Fruit fly (Drosophila melanogaster) whole organism, embryonic: Measurements from ENCODE around the gene CG33796.

Experiments
- CG10209 ChIP-seq: fragments of 200-800 bp; sonication (Bioruptor generic); optimal IDR thresholded peaks from 3 replicates; lab custom pipeline; 2017; ENCODE audit warnings: missing biosample characterization, mild to moderate bottlenecking, missing genetic modification characterization, missing genetic modification reagents
- CG10565 ChIP-seq: fragments of 200-800 bp; sonication (Bioruptor generic); optimal IDR thresholded peaks from 3 replicates; lab custom pipeline; 2016; ENCODE audit warnings: missing biosample characterization, mild to moderate bottlenecking, missing genetic modification characterization
- CG10959 ChIP-seq: fragments of 200-800 bp; sonication (Bioruptor generic); IDR thresholded peaks from 2 replicates; pipeline ENCODE4 v1.3.6; 2022; ENCODE audit warnings: missing biosample characterization, missing genetic modification characterization
- CG11456 ChIP-seq: fragments of 200-800 bp; sonication (Bioruptor generic); IDR thresholded peaks from 3 replicates; pipeline ENCODE4 v1.3.6; 2022; ENCODE audit warnings: missing biosample characterization, missing genetic modification characterization
- CG11696 ChIP-seq: fragments of 200-800 bp; sonication (Bioruptor generic); IDR thresholded peaks from 2 replicates; pipeline ENCODE4 v1.3.6; 2022; ENCODE audit warnings: missing biosample characterization, missing genetic modification characterization
- CG12659 ChIP-seq: fragments of 200-800 bp; sonication (Bioruptor generic); optimal IDR thresholded peaks from 3 replicates; lab custom pipeline; 2017; ENCODE audit warnings: mild to moderate bottlenecking, missing biosample characterization, missing genetic modification reagents, missing genetic modification characterization
- CG14667 ChIP-seq: fragments of 200-800 bp; sonication (Bioruptor generic); IDR thresholded peaks from 2 replicates; pipeline ENCODE4 v1.3.6; 2022; ENCODE audit warnings: missing biosample characterization, missing genetic modification characterization
- CG15696 ChIP-seq: fragments of 200-800 bp; sonication (Bioruptor generic); optimal IDR thresholded peaks from 2 replicates; lab custom pipeline; 2019; ENCODE audit warnings: missing biosample characterization, mild to moderate bottlenecking, missing genetic modification characterization, moderate library complexity
- CG17361 ChIP-seq: fragments of 200-800 bp; sonication (Bioruptor generic); IDR thresholded peaks from 3 replicates; pipeline ENCODE4 v1.3.6; 2022; ENCODE audit warnings: missing biosample characterization, missing genetic modification characterization
- CG2889 ChIP-seq: fragments of 200-800 bp; sonication (Bioruptor generic); IDR thresholded peaks from 3 replicates; pipeline ENCODE4 v1.3.6; 2022; ENCODE audit warnings: missing biosample characterization, missing genetic modification characterization
- CG30020 ChIP-seq: fragments of 200-800 bp; optimal IDR thresholded peaks from 2 replicates; lab custom pipeline; 2019; ENCODE audit warnings: missing biosample characterization, mild to moderate bottlenecking, missing genetic modification characterization, moderate library complexity
- CG32767 ChIP-seq: fragments of 200-800 bp; sonication (Bioruptor generic); IDR thresholded peaks from 2 replicates; pipeline ENCODE4 v1.3.6; 2022; ENCODE audit warnings: missing biosample characterization, missing genetic modification characterization
- CG3281 ChIP-seq: fragments of 200-800 bp; sonication (Bioruptor generic); optimal IDR thresholded peaks from 3 replicates; lab custom pipeline; 2017; ENCODE audit warnings: missing biosample characterization, mild to moderate bottlenecking, missing genetic modification characterization
- CG5180 ChIP-seq: fragments of 200-800 bp; sonication (Bioruptor generic); optimal IDR thresholded peaks from 3 replicates; lab custom pipeline; 2017; ENCODE audit warnings: missing biosample characterization, missing genetic modification characterization, mild to moderate bottlenecking, moderate library complexity, missing genetic modification reagents
- CG7963 ChIP-seq: fragments of 200-800 bp; sonication (Bioruptor generic); IDR thresholded peaks from 3 replicates; pipeline ENCODE4 v1.3.6; 2022; ENCODE audit warnings: missing biosample characterization, missing genetic modification characterization; ENCODE audit not compliant: partially characterized antibody
- CG8281 ChIP-seq: fragments of 200-800 bp; sonication (Bioruptor generic); optimal IDR thresholded peaks from 2 replicates; lab custom pipeline; 2018; ENCODE audit warnings: missing biosample characterization, mild to moderate bottlenecking, missing genetic modification characterization, moderate library complexity
- CG8290 ChIP-seq, 3 experiments: fragments of 200-800 bp; sonication (Bioruptor generic); optimal IDR thresholded peaks; 2 replicates each; lab custom pipeline; 2016 to 2019; ENCODE audit warnings: missing biosample characterization in 3 of 3, missing genetic modification characterization in 3 of 3, mild to moderate bottlenecking in 2 of 3, moderate library complexity in 1 of 3
- CG8765 ChIP-seq: fragments of 200-800 bp; sonication (Bioruptor generic); IDR thresholded peaks from 2 replicates; pipeline ENCODE4 v1.3.6; 2022; ENCODE audit warnings: missing biosample characterization, missing genetic modification characterization
- CG9215 ChIP-seq: fragments of 200-800 bp; sonication (Bioruptor generic); IDR thresholded peaks from 2 replicates; pipeline ENCODE4 v1.3.6; 2022; ENCODE audit warnings: missing biosample characterization, missing genetic modification characterization
- CrebB ChIP-seq: fragments of 200-800 bp; sonication (Bioruptor generic); optimal IDR thresholded peaks from 3 replicates; lab custom pipeline; 2018; ENCODE audit warnings: missing biosample characterization, mild to moderate bottlenecking, missing genetic modification characterization
- Gsc ChIP-seq: fragments of 200-800 bp; sonication (Bioruptor generic); IDR thresholded peaks from 2 replicates; pipeline ENCODE4 v1.3.6; 2022; ENCODE audit warnings: missing biosample characterization, missing genetic modification characterization
- H15 ChIP-seq: fragments of 200-800 bp; sonication (Bioruptor generic); IDR thresholded peaks from 3 replicates; pipeline ENCODE4 v1.3.6; 2022; ENCODE audit warnings: missing biosample characterization, missing genetic modification characterization
- HmgD ChIP-seq: fragments of 200-800 bp; sonication (Bioruptor generic); optimal IDR thresholded peaks from 3 replicates; lab custom pipeline; 2016; ENCODE audit warnings: missing biosample characterization, missing genetic modification characterization
- HmgZ ChIP-seq: fragments of 200-800 bp; sonication (Bioruptor generic); optimal IDR thresholded peaks from 2 replicates; lab custom pipeline; 2018; ENCODE audit warnings: missing biosample characterization, mild to moderate bottlenecking, missing genetic modification characterization
- MBD-R2 ChIP-seq: fragments of 200-800 bp; sonication (Bioruptor generic); IDR thresholded peaks from 2 replicates; pipeline ENCODE4 v1.3.6; 2022; ENCODE audit warnings: missing biosample characterization, missing genetic modification characterization
- NK7.1 ChIP-seq: fragments of 200-800 bp; sonication (Bioruptor generic); optimal IDR thresholded peaks from 3 replicates; lab custom pipeline; 2016; ENCODE audit warnings: missing biosample characterization, missing genetic modification characterization
- Nf-YC ChIP-seq: fragments of 200-800 bp; optimal IDR thresholded peaks from 3 replicates; lab custom pipeline; 2019; ENCODE audit warnings: missing biosample characterization, mild to moderate bottlenecking, missing genetic modification characterization, moderate library complexity
- Opbp ChIP-seq: fragments of 200-800 bp; sonication (Bioruptor generic); IDR thresholded peaks from 3 replicates; pipeline ENCODE4 v1.3.6; 2022; ENCODE audit warnings: missing biosample characterization, missing genetic modification characterization; ENCODE audit not compliant: partially characterized antibody
- Sin3A ChIP-seq: fragments of >200 bp; optimal IDR thresholded peaks from 2 replicates; lab custom pipeline; 2018
- Taf1 ChIP-seq: fragments of 200-800 bp; sonication (Bioruptor generic); IDR thresholded peaks from 2 replicates; pipeline ENCODE4 v1.3.6; 2022; ENCODE audit warnings: missing biosample characterization, missing genetic modification characterization
- abd-A ChIP-seq: fragments of 200-800 bp; sonication (Bioruptor generic); optimal IDR thresholded peaks from 3 replicates; lab custom pipeline; 2019; ENCODE audit warnings: missing biosample characterization, mild to moderate bottlenecking, missing genetic modification characterization, moderate library complexity
- aop ChIP-seq: fragments of 200-800 bp; sonication (Bioruptor generic); IDR thresholded peaks from 2 replicates; pipeline ENCODE4 v1.3.6; 2022; ENCODE audit warnings: missing biosample characterization, missing genetic modification characterization
- ato ChIP-seq: fragments of 200-800 bp; sonication (Bioruptor generic); IDR thresholded peaks from 2 replicates; pipeline ENCODE4 v1.3.6; 2022; ENCODE audit warnings: missing biosample characterization, missing genetic modification characterization; ENCODE audit not compliant: partially characterized antibody
- bab2 ChIP-seq: fragments of 200-800 bp; sonication (Bioruptor generic); optimal IDR thresholded peaks from 2 replicates; lab custom pipeline; 2016; ENCODE audit warnings: missing biosample characterization, missing genetic modification characterization
- caup ChIP-seq: fragments of 200-800 bp; sonication (Bioruptor generic); optimal IDR thresholded peaks from 3 replicates; lab custom pipeline; 2017; ENCODE audit warnings: missing biosample characterization, mild to moderate bottlenecking, missing genetic modification characterization, moderate library complexity; ENCODE audit not compliant: severe bottlenecking
- cg ChIP-seq: fragments of 200-800 bp; sonication (Bioruptor generic); optimal IDR thresholded peaks from 3 replicates; lab custom pipeline; 2019; ENCODE audit warnings: missing biosample characterization, mild to moderate bottlenecking, missing genetic modification characterization, moderate library complexity
- dm ChIP-seq: fragments of 200-800 bp; sonication (Bioruptor generic); optimal IDR thresholded peaks from 3 replicates; lab custom pipeline; 2016; ENCODE audit warnings: missing biosample characterization, missing genetic modification characterization
- dmrt99B ChIP-seq: fragments of 200-800 bp; sonication (Bioruptor generic); optimal IDR thresholded peaks from 2 replicates; lab custom pipeline; 2018; ENCODE audit warnings: missing biosample characterization, mild to moderate bottlenecking, missing genetic modification characterization, moderate library complexity
- hth ChIP-seq: fragments of >200 bp; optimal IDR thresholded peaks from 2 replicates; lab custom pipeline; 2017; ENCODE audit warnings: inconsistent platforms
- insv ChIP-seq, 2 experiments: fragments of 200-800 bp; sonication (Bioruptor generic); optimal IDR thresholded peaks; 3 replicates each; lab custom pipeline; 2016 to 2018; ENCODE audit warnings: missing biosample characterization in 2 of 2, missing genetic modification characterization in 2 of 2
- jing ChIP-seq: fragments of 200-800 bp; sonication (Bioruptor generic); optimal IDR thresholded peaks from 2 replicates; lab custom pipeline; 2018; ENCODE audit warnings: missing biosample characterization, mild to moderate bottlenecking, missing genetic modification characterization
- jumu ChIP-seq: fragments of 200-800 bp; sonication (Bioruptor generic); optimal IDR thresholded peaks from 3 replicates; lab custom pipeline; 2016; ENCODE audit warnings: missing biosample characterization, missing genetic modification characterization
- kni ChIP-seq: fragments of 200-800 bp; sonication (Bioruptor generic); optimal IDR thresholded peaks from 3 replicates; lab custom pipeline; 2017; ENCODE audit warnings: mild to moderate bottlenecking, missing biosample characterization, missing genetic modification reagents, missing genetic modification characterization
- lbe ChIP-seq: fragments of 200-800 bp; sonication (Bioruptor generic); optimal IDR thresholded peaks from 2 replicates; lab custom pipeline; 2016; ENCODE audit warnings: missing biosample characterization, mild to moderate bottlenecking, missing genetic modification characterization
- nerfin-1 ChIP-seq: fragments of 200-800 bp; sonication (Bioruptor generic); optimal IDR thresholded peaks from 3 replicates; lab custom pipeline; 2019; ENCODE audit warnings: missing biosample characterization, mild to moderate bottlenecking, missing genetic modification characterization, moderate library complexity
- scrt ChIP-seq: fragments of 200-800 bp; sonication (Bioruptor generic); optimal IDR thresholded peaks from 2 replicates; lab custom pipeline; 2018; ENCODE audit warnings: missing biosample characterization, mild to moderate bottlenecking, missing genetic modification characterization, moderate library complexity
- sens-2 ChIP-seq: fragments of 200-800 bp; sonication (Bioruptor generic); IDR thresholded peaks from 2 replicates; pipeline ENCODE4 v1.3.6; 2022; ENCODE audit warnings: missing biosample characterization, missing genetic modification characterization
- tio ChIP-seq: fragments of 200-800 bp; sonication (Bioruptor generic); optimal IDR thresholded peaks from 2 replicates; lab custom pipeline; 2017; ENCODE audit warnings: missing biosample characterization, missing genetic modification characterization, inconsistent platforms
- trh ChIP-seq: fragments of 200-800 bp; sonication (Bioruptor generic); optimal IDR thresholded peaks from 2 replicates; lab custom pipeline; 2016; ENCODE audit warnings: missing biosample characterization, missing genetic modification characterization

CG33796 gene

dm6 chr3L:16131264-16132066 lies 38.4 kb downstream of the CG33796 start, which contains the start of the genes Trs20 and elg1 (continued):
- TF ChIP-seq CG10565 (GFP tag; lab: Kevin White, UChicago) (no peak), Gsc (GFP tag; lab: Robert Waterston, UW) (no peak), trh (GFP tag; lab: Kevin White, UChicago) (no peak), nerfin-1 (tag; lab: Kevin White, UChicago) (peak; percentile 15), CG12659 (GFP tag; lab: Kevin White, UChicago) (peak; percentile 59), tio (no peak), ato (GFP tag; lab: Robert Waterston, UW) (no peak), CG8281 (tag; lab: Kevin White, UChicago) (no peak), H15 (GFP tag; lab: Robert Waterston, UW) (no peak), CG2889 (GFP tag; lab: Robert Waterston, UW) (no peak), dmrt99B (tag; lab: Kevin White, UChicago) (no peak), Nf-YC (tag; lab: Kevin White, UChicago) (peak; percentile 67), dm (GFP tag; lab: Kevin White, UChicago) (no peak), Opbp (GFP tag; lab: Robert Waterston, UW) (peak; percentile 42; the same call in 1 of the 3 replicates), CG3281 (GFP tag; lab: Kevin White, UChicago) (peak; percentile 51), CG10959 (GFP tag; lab: Robert Waterston, UW) (no peak), CG30020 (tag; lab: Kevin White, UChicago) (peak; percentile 71), hth (no peak), bab2 (GFP tag; lab: Kevin White, UChicago) (no peak), NK7.1 (GFP tag; lab: Kevin White, UChicago) (no peak), lbe (GFP tag; lab: Kevin White, UChicago) (peak; percentile 22), Sin3A (lab: Kevin White, UChicago) (no peak), caup (peak; percentile 49), CG9215 (no peak), HmgD (GFP tag; lab: Kevin White, UChicago) (no peak), jumu (GFP tag; lab: Kevin White, UChicago) (no peak), insv (GFP tag; optimal IDR thresholded peaks at IDR 0.05; lab: Kevin White, UChicago) (peak in 1 of 2 experiments; percentile 35), CG15696 (tag; lab: Kevin White, UChicago) (peak; percentile 54), CG17361 (GFP tag; lab: Robert Waterston, UW) (peak; percentile 88; the same call in 2 of the 3 replicates), CG11696 (GFP tag; lab: Robert Waterston, UW) (peak; percentile 100), CrebB (tag; lab: Kevin White, UChicago) (no peak), abd-A (tag; lab: Kevin White, UChicago) (no peak), HmgZ (tag; lab: Kevin White, UChicago) (peak; percentile 10), Taf1 (GFP tag; lab: Robert Waterston, UW) (no peak), CG5180 (GFP tag; lab: Kevin White, UChicago) (no peak), scrt (GFP tag; lab: Kevin White, UChicago) (no peak), aop (no peak), cg (GFP tag; lab: Kevin White, UChicago) (no peak), CG14667 (GFP tag; lab: Robert Waterston, UW) (no peak), CG8765 (GFP tag; lab: Robert Waterston, UW) (no peak), CG10209 (GFP tag; lab: Kevin White, UChicago) (peak; percentile 56), MBD-R2 (GFP tag; lab: Robert Waterston, UW) (peak; percentile 66), sens-2 (no peak), CG11456 (GFP tag; lab: Robert Waterston, UW) (peak; percentile 45; the same call in 2 of the 3 replicates), CG8290 (GFP tag; optimal IDR thresholded peaks at IDR 0.05; lab: Kevin White, UChicago) (peak; percentile 48), CG8290 (tag; optimal IDR thresholded peaks at IDR 0.05; lab: Kevin White, UChicago) (peak; percentile 44 to 69), kni (GFP tag; lab: Kevin White, UChicago) (peak; percentile 5), CG32767 (GFP tag; lab: Robert Waterston, UW) (0 out of 2 replicates have a peak, but pooled peaks have one; percentile 12), CG7963 (GFP tag; lab: Robert Waterston, UW) (no peak), jing (GFP tag; lab: Kevin White, UChicago) (no peak)
